Fruit fly (Drosophila melanogaster) Kc167 (cell line): ENCODE data around the gene Shawl.

Experiments used
- h ChIP-seq: fragments of >200 bp; optimal IDR thresholded peaks from 3 replicates; lab custom pipeline; 2018; ENCODE audit warnings: missing external identifiers
- insv ChIP-seq: fragments of >200 bp; optimal IDR thresholded peaks from 3 replicates; lab custom pipeline; 2018; ENCODE audit warnings: missing external identifiers
- psq ChIP-seq: fragments of >200 bp; optimal IDR thresholded peaks from 2 replicates; lab custom pipeline; 2017; ENCODE audit warnings: missing external identifiers
- ttk ChIP-seq: sonication (Bioruptor generic); optimal IDR thresholded peaks from 2 replicates; lab custom pipeline; 2017; ENCODE audit warnings: missing external identifiers

DNA sequence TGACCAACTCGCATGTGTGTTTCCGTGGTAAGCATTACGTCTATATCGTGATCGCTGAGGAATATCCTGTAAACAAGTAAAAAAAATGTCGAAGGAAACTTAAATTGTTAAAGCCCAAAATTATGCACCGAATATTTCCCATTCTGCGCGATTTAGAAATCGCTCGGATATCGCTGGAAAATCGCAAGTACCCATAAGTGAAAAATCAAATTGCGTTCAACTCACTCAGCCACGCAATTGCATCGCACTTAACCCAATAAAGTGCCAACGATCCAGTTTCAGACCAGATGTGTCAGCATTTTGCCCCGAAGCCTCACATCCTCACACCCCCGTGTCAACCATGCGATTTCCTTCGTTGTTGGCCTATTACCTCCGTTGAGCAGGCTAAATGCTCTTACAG is 18.6 kb downstream of the Shawl start:
- TF ChIP-seq insv (lab: Kevin White, UChicago) (no peak), psq (lab: Kevin White, UChicago) (no peak), ttk (lab: Kevin White, UChicago) (no peak), h (lab: Kevin White, UChicago) (no peak)
